Worm (Caenorhabditis elegans) whole organism, L1 larva: ENCODE results near the gene epi-1.

Experiments
- ces-1 ChIP-seq: fragments of 150-350 bp; optimal IDR thresholded peaks from 2 replicates; lab custom pipeline; 2014; ENCODE audit warnings: missing biosample characterization, missing genetic modification reagents, missing genetic modification characterization
- elt-3 ChIP-seq, 6 experiments: fragments of 150-350 bp in 1 of 6; sonication (generic microtip); optimal IDR thresholded peaks; 2 replicates each; lab custom pipeline; 2017 to 2018; ENCODE audit warnings: missing biosample characterization in 6 of 6, missing genetic modification characterization in 6 of 6, inconsistent platforms in 1 of 6
- fkh-10 ChIP-seq: sonication (generic microtip); optimal IDR thresholded peaks from 2 replicates; lab custom pipeline; 2017; ENCODE audit warnings: missing biosample characterization, missing genetic modification reagents, missing genetic modification characterization
- fos-1 ChIP-seq: fragments of 150-350 bp; optimal IDR thresholded peaks from 2 replicates; lab custom pipeline; 2014; ENCODE audit warnings: missing biosample characterization, missing genetic modification characterization
- lin-35 ChIP-seq, 2 experiments: fragments of 150-350 bp; optimal IDR thresholded peaks; 2 replicates each; lab custom pipeline; 2014; ENCODE audit warnings: missing biosample characterization in 2 of 2, missing genetic modification characterization in 2 of 2, missing genetic modification reagents in 2 of 2
- lin-39 ChIP-seq: fragments of 150-350 bp; optimal IDR thresholded peaks from 2 replicates; lab custom pipeline; 2014; ENCODE audit warnings: missing biosample characterization, missing genetic modification reagents, missing genetic modification characterization
- lsy-2 ChIP-seq, 2 experiments: fragments of 150-350 bp; optimal IDR thresholded peaks; 2 replicates each; lab custom pipeline; 2014; ENCODE audit warnings: missing biosample characterization in 2 of 2, missing genetic modification characterization in 2 of 2
- mep-1 ChIP-seq: fragments of 150-350 bp; optimal IDR thresholded peaks from 2 replicates; lab custom pipeline; 2014; ENCODE audit warnings: missing biosample characterization, missing genetic modification characterization
- skn-1 ChIP-seq: fragments of 150-350 bp; optimal IDR thresholded peaks from 2 replicates; lab custom pipeline; 2014; ENCODE audit warnings: missing biosample characterization, missing genetic modification characterization
- unc-130 ChIP-seq: fragments of 150-350 bp; optimal IDR thresholded peaks from 2 replicates; lab custom pipeline; 2017; ENCODE audit warnings: missing biosample characterization, missing genetic modification characterization, inconsistent platforms
- unc-62 ChIP-seq: fragments of 150-350 bp; optimal IDR thresholded peaks from 2 replicates; lab custom pipeline; 2014; ENCODE audit warnings: missing biosample characterization, missing genetic modification reagents, missing genetic modification characterization

DNA sequence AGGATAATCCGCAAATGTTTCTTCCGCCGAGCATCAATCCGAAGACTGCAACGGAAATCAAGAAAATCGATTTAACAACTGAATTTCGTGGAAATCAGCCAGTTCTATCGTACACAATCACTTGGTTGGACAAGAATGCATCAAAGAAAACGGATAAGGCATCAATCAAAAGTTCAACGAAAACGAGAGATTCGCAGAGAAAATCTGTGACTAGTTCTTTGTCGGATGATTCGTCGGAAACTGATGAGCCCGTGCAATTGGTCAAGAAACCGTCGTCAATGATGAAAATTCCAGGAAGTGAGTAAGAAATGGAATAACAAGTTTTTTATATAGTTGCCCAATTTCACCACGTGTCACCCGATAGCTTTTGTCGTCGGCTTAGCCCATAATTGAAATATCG lies 39.5 kb downstream of the epi-1 start, which contains the start of gene R102.6:
- TF ChIP-seq mep-1 (no peak), elt-3 (tag; optimal IDR thresholded peaks at IDR 0.05; lab: Kevin White, UChicago) (no peak), lin-39 (no peak), skn-1 (tag; lab: Kevin White, UChicago) (no peak), lin-35 (GFP tag; optimal IDR thresholded peaks at IDR 0.05; lab: Kevin White, UChicago) (no peak), lsy-2 (tag; optimal IDR thresholded peaks at IDR 0.05; lab: Kevin White, UChicago) (no peak), unc-130 (tag; lab: Kevin White, UChicago) (no peak), fkh-10 (GFP tag; lab: Kevin White, UChicago) (no peak), fos-1 (tag; lab: Kevin White, UChicago) (no peak), unc-62 (GFP tag; lab: Kevin White, UChicago) (no peak), ces-1 (no peak)
